Worm (Caenorhabditis elegans) whole organism, L3 larva: ENCODE measurements around the gene F56A8.8.

Experiments used
- ZK546.5 ChIP-seq: sonication (generic microtip); optimal IDR thresholded peaks from 2 replicates; lab custom pipeline; 2017; ENCODE audit warnings: missing biosample characterization, missing genetic modification characterization
- aly-2 ChIP-seq: fragments of 150-350 bp; optimal IDR thresholded peaks from 2 replicates; lab custom pipeline; 2014; ENCODE audit warnings: missing biosample characterization, missing genetic modification characterization
- ama-1 ChIP-seq: fragments of 150-350 bp; optimal IDR thresholded peaks from 2 replicates; lab custom pipeline; 2018
- ceh-16 ChIP-seq: sonication (generic microtip); optimal IDR thresholded peaks from 2 replicates; lab custom pipeline; 2017; ENCODE audit warnings: missing biosample characterization, missing genetic modification characterization
- ceh-28 ChIP-seq: fragments of 150-350 bp; optimal IDR thresholded peaks from 2 replicates; lab custom pipeline; 2014; ENCODE audit warnings: missing biosample characterization, missing genetic modification reagents, missing genetic modification characterization
- ceh-82 ChIP-seq: fragments of 150-350 bp; optimal IDR thresholded peaks from 2 replicates; lab custom pipeline; 2014; ENCODE audit warnings: missing biosample characterization, missing genetic modification characterization
- daf-12 ChIP-seq: fragments of 150-350 bp; optimal IDR thresholded peaks from 2 replicates; lab custom pipeline; 2014; ENCODE audit warnings: missing biosample characterization, missing genetic modification reagents, missing genetic modification characterization
- egl-27 ChIP-seq: sonication (generic microtip); optimal IDR thresholded peaks from 4 replicates; lab custom pipeline; 2017; ENCODE audit warnings: missing biosample characterization, missing genetic modification reagents, missing genetic modification characterization
- egl-5 ChIP-seq: fragments of 150-350 bp; optimal IDR thresholded peaks from 2 replicates; lab custom pipeline; 2017; ENCODE audit warnings: missing biosample characterization, missing genetic modification reagents, missing genetic modification characterization, inconsistent platforms
- elt-1 ChIP-seq: fragments of 150-350 bp; optimal IDR thresholded peaks from 2 replicates; lab custom pipeline; 2014; ENCODE audit warnings: missing biosample characterization, missing genetic modification characterization
- elt-3 ChIP-seq, 3 experiments: fragments of 150-350 bp in 1 of 3; sonication (generic microtip) in 2 of 3; optimal IDR thresholded peaks; 2 replicates in 2 of 3; 4 replicates in 1 of 3; lab custom pipeline; 2014 to 2017; ENCODE audit warnings: missing biosample characterization in 3 of 3, missing genetic modification characterization in 3 of 3
- eor-1 ChIP-seq, 2 experiments: fragments of 150-350 bp; optimal IDR thresholded peaks; 2 replicates each; lab custom pipeline; 2014 to 2018; ENCODE audit warnings: missing biosample characterization in 2 of 2, missing genetic modification characterization in 2 of 2
- fkh-2 ChIP-seq: fragments of 150-350 bp; optimal IDR thresholded peaks from 2 replicates; lab custom pipeline; 2014; ENCODE audit warnings: missing biosample characterization, missing genetic modification reagents, missing genetic modification characterization
- fos-1 ChIP-seq: fragments of 150-350 bp; optimal IDR thresholded peaks from 2 replicates; lab custom pipeline; 2014; ENCODE audit warnings: missing biosample characterization, missing genetic modification characterization
- hmg-11 ChIP-seq: sonication (generic microtip); optimal IDR thresholded peaks from 2 replicates; lab custom pipeline; 2016; ENCODE audit warnings: missing genetic modification characterization, missing compliant biosample characterization
- jun-1 ChIP-seq: fragments of 150-350 bp; optimal IDR thresholded peaks from 2 replicates; lab custom pipeline; 2014; ENCODE audit warnings: missing biosample characterization, missing genetic modification reagents, missing genetic modification characterization
- lin-39 ChIP-seq: fragments of 150-350 bp; optimal IDR thresholded peaks from 2 replicates; lab custom pipeline; 2018; ENCODE audit warnings: missing biosample characterization, missing genetic modification reagents, missing genetic modification characterization
- lsy-12 ChIP-seq: sonication (generic microtip); optimal IDR thresholded peaks from 2 replicates; lab custom pipeline; 2016; ENCODE audit warnings: mild to moderate bottlenecking, missing genetic modification characterization, missing compliant biosample characterization
- mdl-1 ChIP-seq: fragments of 150-350 bp; optimal IDR thresholded peaks from 2 replicates; lab custom pipeline; 2014; ENCODE audit warnings: missing biosample characterization, missing genetic modification characterization
- nfya-1 ChIP-seq: sonication (generic microtip); optimal IDR thresholded peaks from 2 replicates; lab custom pipeline; 2017; ENCODE audit warnings: missing genetic modification characterization, mild to moderate bottlenecking, missing compliant biosample characterization, antibody characterized with exemption, moderate library complexity; ENCODE audit not compliant: insufficient read depth
- nhr-11 ChIP-seq: fragments of 150-350 bp; optimal IDR thresholded peaks from 2 replicates; lab custom pipeline; 2014; ENCODE audit warnings: missing biosample characterization, missing genetic modification characterization
- nhr-12 ChIP-seq: fragments of 150-350 bp; optimal IDR thresholded peaks from 2 replicates; lab custom pipeline; 2014; ENCODE audit warnings: missing biosample characterization, missing genetic modification characterization
- nhr-23 ChIP-seq: fragments of 150-350 bp; optimal IDR thresholded peaks from 2 replicates; lab custom pipeline; 2014; ENCODE audit warnings: missing biosample characterization, missing genetic modification reagents, missing genetic modification characterization
- nhr-237 ChIP-seq: fragments of 150-350 bp; optimal IDR thresholded peaks from 2 replicates; lab custom pipeline; 2014; ENCODE audit warnings: missing biosample characterization, missing genetic modification characterization
- nhr-28 ChIP-seq: fragments of 150-350 bp; optimal IDR thresholded peaks from 2 replicates; lab custom pipeline; 2014; ENCODE audit warnings: missing biosample characterization, missing genetic modification characterization
- nhr-43 ChIP-seq: sonication (generic microtip); optimal IDR thresholded peaks from 2 replicates; lab custom pipeline; 2016; ENCODE audit warnings: mild to moderate bottlenecking, missing genetic modification characterization, missing compliant biosample characterization; ENCODE audit not compliant: poor library complexity, severe bottlenecking
- nhr-76 ChIP-seq: fragments of 150-350 bp; sonication (generic microtip); optimal IDR thresholded peaks from 5 replicates; lab custom pipeline; 2014; ENCODE audit warnings: missing biosample characterization, missing genetic modification characterization
- pha-4 ChIP-seq: fragments of 150-350 bp; optimal IDR thresholded peaks from 2 replicates; lab custom pipeline; 2014; ENCODE audit warnings: missing biosample characterization, missing genetic modification reagents, missing genetic modification characterization
- pqm-1 ChIP-seq: fragments of 150-350 bp; optimal IDR thresholded peaks from 2 replicates; lab custom pipeline; 2017; ENCODE audit warnings: missing biosample characterization, missing genetic modification characterization, inconsistent platforms
- sea-2 ChIP-seq: fragments of 150-350 bp; sonication (generic microtip); optimal IDR thresholded peaks from 4 replicates; lab custom pipeline; 2014; ENCODE audit warnings: missing biosample characterization, missing genetic modification reagents, missing genetic modification characterization
- skn-1 ChIP-seq: fragments of 150-350 bp; optimal IDR thresholded peaks from 2 replicates; lab custom pipeline; 2014; ENCODE audit warnings: missing biosample characterization, missing genetic modification characterization
- snpc-4 ChIP-seq: fragments of 150-350 bp; optimal IDR thresholded peaks from 2 replicates; lab custom pipeline; 2014; ENCODE audit warnings: missing biosample characterization, missing genetic modification characterization
- tbx-2 ChIP-seq: sonication (generic microtip); optimal IDR thresholded peaks from 2 replicates; lab custom pipeline; 2016; ENCODE audit warnings: mild to moderate bottlenecking, missing genetic modification characterization, missing compliant biosample characterization
- unc-39 ChIP-seq: sonication (generic microtip); optimal IDR thresholded peaks from 4 replicates; lab custom pipeline; 2017; ENCODE audit warnings: missing biosample characterization, missing genetic modification characterization
- unc-62 ChIP-seq: fragments of 150-350 bp; sonication (generic microtip); optimal IDR thresholded peaks from 4 replicates; lab custom pipeline; 2014; ENCODE audit warnings: missing biosample characterization, missing genetic modification reagents, missing genetic modification characterization
- zag-1 ChIP-seq: fragments of 150-350 bp; optimal IDR thresholded peaks from 2 replicates; lab custom pipeline; 2014; ENCODE audit warnings: missing biosample characterization, missing genetic modification characterization
- ztf-11 ChIP-seq: fragments of 150-350 bp; optimal IDR thresholded peaks from 2 replicates; lab custom pipeline; 2014; ENCODE audit warnings: missing biosample characterization, missing genetic modification characterization
- ztf-4 ChIP-seq: fragments of 150-350 bp; optimal IDR thresholded peaks from 2 replicates; lab custom pipeline; 2014; ENCODE audit warnings: missing biosample characterization, missing genetic modification characterization

Gene F56A8.8

DNA sequence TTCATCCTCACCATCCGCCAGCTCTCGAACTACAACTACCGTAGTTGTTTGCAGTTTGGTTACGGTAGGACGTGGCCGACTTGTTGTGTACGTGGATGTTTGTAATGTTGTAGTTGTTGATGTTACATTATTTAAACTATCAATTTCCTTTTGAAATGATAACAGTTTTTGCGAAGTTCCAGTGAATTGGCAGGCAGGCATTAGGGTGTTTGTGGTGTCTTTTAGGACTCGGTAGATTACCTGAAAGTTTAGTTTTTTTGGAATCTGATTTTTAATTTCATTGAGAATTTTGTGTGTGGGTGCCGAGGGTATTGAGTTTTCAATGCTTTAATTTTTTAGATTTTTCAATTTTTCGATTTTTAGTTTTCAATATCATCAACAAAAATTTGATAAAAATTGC, 37.1 kb downstream of the F56A8.8 start, which contains the start of gene F53A2.11:
F53A2.11 (minus strand) TSS at position 101 of the 400 bp plus-strand sequence.
- TF ChIP-seq nhr-43 (no peak), nhr-11 (tag; lab: Kevin White, UChicago) (no peak), nhr-12 (tag; lab: Kevin White, UChicago) (no peak), unc-62 (no peak), eor-1 (tag; optimal IDR thresholded peaks at IDR 0.05; lab: Kevin White, UChicago) (no peak), unc-39 (tag; lab: Kevin White, UChicago) (no peak), elt-1 (no peak), ceh-28 (tag; lab: Kevin White, UChicago) (no peak), jun-1 (tag; lab: Kevin White, UChicago) (no peak), lsy-12 (tag; lab: Kevin White, UChicago) (no peak), egl-5 (tag; lab: Kevin White, UChicago) (no peak), pqm-1 (tag; lab: Kevin White, UChicago) (no peak), egl-27 (no peak), fos-1 (no peak), hmg-11 (no peak), zag-1 (tag; lab: Kevin White, UChicago) (no peak), ztf-11 (no peak), sea-2 (GFP tag; lab: Kevin White, UChicago) (no peak)

ce11 chrIII:13324739-13325138, 39.2 kb downstream of the F56A8.8 start, which contains the start of gene F53A2.1:
TSS of gene F53A2.1 (minus strand) at chrIII:13324839.
- TF ChIP-seq nhr-43 (no peak), daf-12 (no peak), pha-4 (tag; lab: Kevin White, UChicago) (no peak), nhr-237 (tag; lab: Kevin White, UChicago) (no peak), nhr-28 (tag; lab: Kevin White, UChicago) (no peak), fos-1 (no peak), elt-1 (no peak), ZK546.5 (tag; lab: Kevin White, UChicago) (no peak), ceh-82 (tag; lab: Kevin White, UChicago) (no peak), egl-5 (tag; lab: Kevin White, UChicago) (no peak), nhr-12 (tag; lab: Kevin White, UChicago) (no peak), ceh-16 (no peak), ama-1 (no peak), skn-1 (tag; lab: Kevin White, UChicago) (no peak), nhr-11 (tag; lab: Kevin White, UChicago) (no peak), eor-1 (tag; optimal IDR thresholded peaks at IDR 0.05; lab: Kevin White, UChicago) (no peak), unc-62 (no peak), nfya-1 (tag; lab: Kevin White, UChicago) (no peak)

DNA sequence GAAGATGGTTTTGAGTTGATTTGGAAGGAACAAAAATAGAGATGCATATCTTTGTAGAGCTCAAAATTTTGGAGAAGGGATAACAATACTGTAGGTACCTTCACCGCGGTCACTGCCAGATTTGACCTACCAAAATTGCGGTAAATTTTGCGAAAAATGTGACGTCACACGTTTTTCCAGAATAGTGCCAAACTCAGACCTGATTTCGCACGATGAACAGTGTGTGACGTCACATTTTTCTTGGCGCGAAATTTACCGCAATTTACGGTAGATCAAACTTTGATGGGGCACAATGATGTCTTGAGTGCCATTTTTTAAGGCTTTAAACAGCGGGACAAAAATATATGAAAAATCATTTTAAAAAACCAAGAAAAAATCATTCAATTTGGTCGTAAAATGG, 43.4 kb downstream of the F56A8.8 start:
- TF ChIP-seq ztf-4 (tag; lab: Kevin White, UChicago), result no peak
- TF ChIP-seq fos-1, result no peak
- TF ChIP-seq egl-27, result no peak
- no peak for TF ChIP-seq elt-3 (tag; optimal IDR thresholded peaks at IDR 0.05; lab: Kevin White, UChicago)
- no peak for TF ChIP-seq snpc-4 (tag; lab: Kevin White, UChicago)
- no peak for TF ChIP-seq pha-4 (tag; lab: Kevin White, UChicago)
- TF ChIP-seq nhr-76 (tag; lab: Kevin White, UChicago), result no peak
- no peak for TF ChIP-seq fkh-2 (tag; lab: Kevin White, UChicago)
- TF ChIP-seq tbx-2 (tag; lab: Kevin White, UChicago), result no peak
- TF ChIP-seq ceh-82 (tag; lab: Kevin White, UChicago), result no peak
- no peak for TF ChIP-seq unc-39 (tag; lab: Kevin White, UChicago)
- TF ChIP-seq egl-5 (tag; lab: Kevin White, UChicago), result no peak
- TF ChIP-seq zag-1 (tag; lab: Kevin White, UChicago), result no peak
- no peak for TF ChIP-seq lin-39 (tag; lab: Kevin White, UChicago)
- no peak for TF ChIP-seq jun-1 (tag; lab: Kevin White, UChicago)
- TF ChIP-seq lsy-12 (tag; lab: Kevin White, UChicago), result no peak
- no peak for TF ChIP-seq mdl-1 (tag; lab: Kevin White, UChicago)
- no peak for TF ChIP-seq elt-1
- TF ChIP-seq nhr-237 (tag; lab: Kevin White, UChicago), result no peak
- no peak for TF ChIP-seq pqm-1 (tag; lab: Kevin White, UChicago)

ce11 chrIII:13333754-13334153, 48.2 kb downstream of the F56A8.8 start, which contains the start of gene sdz-20:
TSS of gene sdz-20 (plus strand) at chrIII:13334054.
- TF ChIP-seq nhr-237 (tag; lab: Kevin White, UChicago), result no peak
- TF ChIP-seq nhr-23 (tag; lab: Kevin White, UChicago), result no peak
- no peak for TF ChIP-seq pha-4 (tag; lab: Kevin White, UChicago)
- no peak for TF ChIP-seq snpc-4 (tag; lab: Kevin White, UChicago)
- no peak for TF ChIP-seq eor-1 (tag; optimal IDR thresholded peaks at IDR 0.05; lab: Kevin White, UChicago)
- no peak for TF ChIP-seq nfya-1 (tag; lab: Kevin White, UChicago)
- TF ChIP-seq ZK546.5 (tag; lab: Kevin White, UChicago), result no peak
- no peak for TF ChIP-seq aly-2 (tag; lab: Kevin White, UChicago)
- TF ChIP-seq fkh-2 (tag; lab: Kevin White, UChicago), result no peak
- TF ChIP-seq zag-1 (tag; lab: Kevin White, UChicago), result no peak
- no peak for TF ChIP-seq sea-2 (GFP tag; lab: Kevin White, UChicago)
- no peak for TF ChIP-seq lin-39 (tag; lab: Kevin White, UChicago)
- TF ChIP-seq tbx-2 (tag; lab: Kevin White, UChicago), result no peak
- TF ChIP-seq ztf-11, result no peak
